Fruit fly (Drosophila melanogaster) whole organism, embryonic: ENCODE results near the gene nuf.
A peak's percentile ranks its signal among the peaks of the same experiment; 100 is the strongest.

ENCODE experiments used
- Antp ChIP-seq: fragments of 200-800 bp; sonication (Bioruptor generic); optimal IDR thresholded peaks from 3 replicates; lab custom pipeline; 2016; ENCODE audit warnings: missing biosample characterization, missing genetic modification characterization
- Atf-2 ChIP-seq: fragments of 200-800 bp; sonication (Bioruptor generic); optimal IDR thresholded peaks from 2 replicates; lab custom pipeline; 2016; ENCODE audit warnings: missing biosample characterization, missing genetic modification characterization
- Bdp1 ChIP-seq: fragments of 200-800 bp; sonication (Bioruptor generic); optimal IDR thresholded peaks from 3 replicates; lab custom pipeline; 2016; ENCODE audit warnings: missing biosample characterization, missing genetic modification characterization
- CG10147 ChIP-seq: fragments of 200-800 bp; sonication (Bioruptor generic); optimal IDR thresholded peaks from 2 replicates; lab custom pipeline; 2019; ENCODE audit warnings: missing biosample characterization, mild to moderate bottlenecking, missing genetic modification characterization, moderate library complexity
- CG10274 ChIP-seq: fragments of 200-800 bp; sonication (Bioruptor generic); optimal IDR thresholded peaks from 3 replicates; lab custom pipeline; 2017; ENCODE audit warnings: missing biosample characterization, mild to moderate bottlenecking, missing genetic modification characterization
- CG10654 ChIP-seq: fragments of 200-800 bp; sonication (Bioruptor generic); optimal IDR thresholded peaks from 2 replicates; lab custom pipeline; 2016; ENCODE audit warnings: missing biosample characterization, missing genetic modification characterization
- CG10979 ChIP-seq: fragments of 200-800 bp; sonication (Bioruptor generic); optimal IDR thresholded peaks from 2 replicates; lab custom pipeline; 2018; ENCODE audit warnings: missing biosample characterization, mild to moderate bottlenecking, missing genetic modification characterization, moderate library complexity
- CG12219 ChIP-seq: fragments of 200-800 bp; sonication (Bioruptor generic); optimal IDR thresholded peaks from 3 replicates; lab custom pipeline; 2018; ENCODE audit warnings: missing biosample characterization, mild to moderate bottlenecking, missing genetic modification characterization
- CG1529 ChIP-seq: fragments of 200-800 bp; sonication (Bioruptor generic); optimal IDR thresholded peaks from 3 replicates; lab custom pipeline; 2018; ENCODE audit warnings: missing biosample characterization, missing genetic modification characterization
- CG17328 ChIP-seq: fragments of 200-800 bp; sonication (Bioruptor generic); IDR thresholded peaks from 2 replicates; pipeline ENCODE4 v1.3.6; 2022; ENCODE audit warnings: missing biosample characterization, missing genetic modification characterization
- CG18262 ChIP-seq: fragments of 200-800 bp; optimal IDR thresholded peaks from 3 replicates; lab custom pipeline; 2019; ENCODE audit warnings: missing biosample characterization, mild to moderate bottlenecking, missing genetic modification characterization, moderate library complexity
- CG18476 ChIP-seq: fragments of 200-800 bp; sonication (Bioruptor generic); optimal IDR thresholded peaks from 2 replicates; lab custom pipeline; 2016; ENCODE audit warnings: missing biosample characterization, mild to moderate bottlenecking, missing genetic modification characterization
- CG18599 ChIP-seq: fragments of 200-800 bp; sonication (Bioruptor generic); optimal IDR thresholded peaks from 3 replicates; lab custom pipeline; 2017; ENCODE audit warnings: missing biosample characterization, missing genetic modification characterization, mild to moderate bottlenecking, moderate library complexity, missing genetic modification reagents
- CG18619 ChIP-seq: fragments of 200-800 bp; sonication (Bioruptor generic); optimal IDR thresholded peaks from 3 replicates; lab custom pipeline; 2017; ENCODE audit warnings: missing biosample characterization, mild to moderate bottlenecking, missing genetic modification characterization
- CG2129 ChIP-seq: fragments of 200-800 bp; sonication (Bioruptor generic); IDR thresholded peaks from 2 replicates; pipeline ENCODE4 v1.3.6; 2022; ENCODE audit warnings: missing biosample characterization, missing genetic modification characterization; ENCODE audit not compliant: partially characterized antibody
- CG2678 ChIP-seq: fragments of 200-800 bp; sonication (Bioruptor generic); optimal IDR thresholded peaks from 3 replicates; lab custom pipeline; 2019; ENCODE audit warnings: missing biosample characterization, mild to moderate bottlenecking, missing genetic modification characterization, moderate library complexity
- CG32772 ChIP-seq: fragments of 200-800 bp; sonication (Bioruptor generic); IDR thresholded peaks from 2 replicates; pipeline ENCODE4 v1.3.6; 2022; ENCODE audit warnings: missing biosample characterization, missing genetic modification characterization
- CG3847 ChIP-seq: fragments of 200-800 bp; sonication (Bioruptor generic); IDR thresholded peaks from 2 replicates; pipeline ENCODE4 v1.3.6; 2022; ENCODE audit warnings: missing biosample characterization, missing genetic modification characterization
- CG4424 ChIP-seq: fragments of 200-800 bp; sonication (Bioruptor generic); optimal IDR thresholded peaks from 3 replicates; lab custom pipeline; 2016; ENCODE audit warnings: missing biosample characterization, missing genetic modification characterization
- CG7556 ChIP-seq: fragments of 200-800 bp; sonication (Bioruptor generic); optimal IDR thresholded peaks from 2 replicates; lab custom pipeline; 2017; ENCODE audit warnings: missing biosample characterization, mild to moderate bottlenecking, missing genetic modification characterization
- CG8359 ChIP-seq: fragments of 200-800 bp; sonication (Bioruptor generic); optimal IDR thresholded peaks from 2 replicates; lab custom pipeline; 2017; ENCODE audit warnings: missing biosample characterization, mild to moderate bottlenecking, missing genetic modification characterization, borderline replicate concordance
- CG8478 ChIP-seq: fragments of >200 bp; optimal IDR thresholded peaks from 2 replicates; lab custom pipeline; 2018
- CG9797 ChIP-seq: fragments of 200-800 bp; sonication (Bioruptor generic); optimal IDR thresholded peaks from 3 replicates; lab custom pipeline; 2018; ENCODE audit warnings: missing biosample characterization, mild to moderate bottlenecking, missing genetic modification characterization
- Fer3 ChIP-seq: fragments of 200-800 bp; sonication (Bioruptor generic); optimal IDR thresholded peaks from 2 replicates; lab custom pipeline; 2018; ENCODE audit warnings: missing biosample characterization, mild to moderate bottlenecking, missing genetic modification characterization, moderate library complexity
- Hmr ChIP-seq: fragments of 200-800 bp; sonication (Bioruptor generic); optimal IDR thresholded peaks from 3 replicates; lab custom pipeline; 2017; ENCODE audit warnings: mild to moderate bottlenecking, missing biosample characterization, missing genetic modification reagents, missing genetic modification characterization
- Hr78 ChIP-seq, 2 experiments: fragments of 200-800 bp in 1 of 2; fragments of >200 bp in 1 of 2; sonication (Bioruptor generic) in 1 of 2; optimal IDR thresholded peaks; 2 replicates each; lab custom pipeline; 2017 to 2019; ENCODE audit warnings: missing biosample characterization in 2 of 2, missing genetic modification characterization in 2 of 2, mild to moderate bottlenecking in 1 of 2, moderate library complexity in 1 of 2
- MESR4 ChIP-seq: fragments of 200-800 bp; sonication (Bioruptor generic); optimal IDR thresholded peaks from 2 replicates; lab custom pipeline; 2018; ENCODE audit warnings: missing biosample characterization, mild to moderate bottlenecking, missing genetic modification characterization, moderate library complexity
- Mrtf ChIP-seq: fragments of 200-800 bp; sonication (Bioruptor generic); IDR thresholded peaks from 3 replicates; pipeline ENCODE4 v1.3.6; 2022; ENCODE audit warnings: missing biosample characterization, missing genetic modification characterization
- Poxn ChIP-seq: fragments of 200-800 bp; sonication (Bioruptor generic); IDR thresholded peaks from 2 replicates; pipeline ENCODE4 v1.3.6; 2022; ENCODE audit warnings: missing biosample characterization, missing genetic modification characterization
- Ptx1 ChIP-seq: fragments of 200-800 bp; sonication (Bioruptor generic); IDR thresholded peaks from 2 replicates; pipeline ENCODE4 v1.3.6; 2022; ENCODE audit warnings: missing biosample characterization, missing genetic modification characterization
- Rfx ChIP-seq: fragments of 200-800 bp; sonication (Bioruptor generic); IDR thresholded peaks from 2 replicates; pipeline ENCODE4 v1.3.6; 2022; ENCODE audit warnings: missing biosample characterization, missing genetic modification characterization
- Sry-δ ChIP-seq: fragments of 200-800 bp; sonication (Bioruptor generic); optimal IDR thresholded peaks from 2 replicates; lab custom pipeline; 2016; ENCODE audit warnings: missing biosample characterization, missing genetic modification characterization
- ara ChIP-seq: fragments of 200-800 bp; sonication (Bioruptor generic); IDR thresholded peaks from 2 replicates; pipeline ENCODE4 v1.3.6; 2022; ENCODE audit warnings: missing biosample characterization, missing genetic modification characterization
- bsh ChIP-seq, 2 experiments: fragments of 200-800 bp; sonication (Bioruptor generic); optimal IDR thresholded peaks; 2 replicates each; lab custom pipeline; 2017 to 2018; ENCODE audit warnings: mild to moderate bottlenecking in 2 of 2, missing biosample characterization in 2 of 2, missing genetic modification characterization in 2 of 2, moderate library complexity in 1 of 2
- dimm ChIP-seq: fragments of 200-800 bp; sonication (Bioruptor generic); IDR thresholded peaks from 2 replicates; pipeline ENCODE4 v1.3.6; 2022; ENCODE audit warnings: missing biosample characterization, missing genetic modification characterization
- dmrt99B ChIP-seq: fragments of 200-800 bp; sonication (Bioruptor generic); optimal IDR thresholded peaks from 2 replicates; lab custom pipeline; 2018; ENCODE audit warnings: missing biosample characterization, mild to moderate bottlenecking, missing genetic modification characterization, moderate library complexity
- en ChIP-seq: fragments of 200-800 bp; sonication (Bioruptor generic); optimal IDR thresholded peaks from 2 replicates; lab custom pipeline; 2016; ENCODE audit warnings: missing biosample characterization, missing genetic modification characterization
- gcm ChIP-seq: fragments of 200-800 bp; sonication (Bioruptor generic); optimal IDR thresholded peaks from 2 replicates; lab custom pipeline; 2019; ENCODE audit warnings: missing biosample characterization, mild to moderate bottlenecking, missing genetic modification characterization, moderate library complexity
- gfzf ChIP-seq: fragments of 200-800 bp; sonication (Bioruptor generic); optimal IDR thresholded peaks from 2 replicates; lab custom pipeline; 2016; ENCODE audit warnings: missing biosample characterization, mild to moderate bottlenecking, missing genetic modification characterization, moderate library complexity
- hbn ChIP-seq: fragments of 200-800 bp; sonication (Bioruptor generic); IDR thresholded peaks from 2 replicates; pipeline ENCODE4 v1.3.6; 2022; ENCODE audit warnings: missing biosample characterization, missing genetic modification characterization; ENCODE audit not compliant: partially characterized antibody
- ind ChIP-seq: fragments of 200-800 bp; sonication (Bioruptor generic); optimal IDR thresholded peaks from 3 replicates; lab custom pipeline; 2016; ENCODE audit warnings: missing biosample characterization, missing genetic modification characterization
- jumu ChIP-seq: fragments of 200-800 bp; sonication (Bioruptor generic); optimal IDR thresholded peaks from 3 replicates; lab custom pipeline; 2016; ENCODE audit warnings: missing biosample characterization, missing genetic modification characterization
- kni ChIP-seq: fragments of 200-800 bp; sonication (Bioruptor generic); optimal IDR thresholded peaks from 3 replicates; lab custom pipeline; 2017; ENCODE audit warnings: mild to moderate bottlenecking, missing biosample characterization, missing genetic modification reagents, missing genetic modification characterization
- nmo ChIP-seq: fragments of 200-800 bp; sonication (Bioruptor generic); optimal IDR thresholded peaks from 2 replicates; lab custom pipeline; 2018; ENCODE audit warnings: missing biosample characterization, mild to moderate bottlenecking, missing genetic modification characterization, moderate library complexity
- org-1 ChIP-seq: fragments of 200-800 bp; sonication (Bioruptor generic); optimal IDR thresholded peaks from 2 replicates; lab custom pipeline; 2017; ENCODE audit warnings: missing biosample characterization, missing genetic modification characterization
- pnt ChIP-seq: fragments of 200-800 bp; sonication (Bioruptor generic); optimal IDR thresholded peaks from 3 replicates; lab custom pipeline; 2016; ENCODE audit warnings: missing biosample characterization, missing genetic modification characterization
- prd ChIP-seq, 3 experiments: fragments of >200 bp in 2 of 3; fragments of 200-800 bp in 1 of 3; sonication (Bioruptor generic) in 1 of 3; optimal IDR thresholded peaks in 2 of 3; IDR thresholded peaks in 1 of 3; 2 replicates in 2 of 3; 3 replicates in 1 of 3; pipeline versions ENCODE4 v1.3.6 to Lab custom; 2017 to 2022; ENCODE audit warnings: missing biosample characterization in 1 of 3, missing genetic modification characterization in 1 of 3
- row ChIP-seq: fragments of 200-800 bp; sonication (Bioruptor generic); IDR thresholded peaks from 3 replicates; pipeline ENCODE4 v1.3.6; 2022; ENCODE audit warnings: missing biosample characterization, missing genetic modification characterization
- sisA ChIP-seq: fragments of 200-800 bp; sonication (Bioruptor generic); IDR thresholded peaks from 2 replicates; pipeline ENCODE4 v1.3.6; 2022; ENCODE audit warnings: missing biosample characterization, missing genetic modification characterization
- zfh1 ChIP-seq: fragments of 200-800 bp; sonication (Bioruptor generic); IDR thresholded peaks from 3 replicates; pipeline ENCODE4 v1.3.6; 2022; ENCODE audit warnings: missing biosample characterization, missing genetic modification characterization

Gene nuf

DNA sequence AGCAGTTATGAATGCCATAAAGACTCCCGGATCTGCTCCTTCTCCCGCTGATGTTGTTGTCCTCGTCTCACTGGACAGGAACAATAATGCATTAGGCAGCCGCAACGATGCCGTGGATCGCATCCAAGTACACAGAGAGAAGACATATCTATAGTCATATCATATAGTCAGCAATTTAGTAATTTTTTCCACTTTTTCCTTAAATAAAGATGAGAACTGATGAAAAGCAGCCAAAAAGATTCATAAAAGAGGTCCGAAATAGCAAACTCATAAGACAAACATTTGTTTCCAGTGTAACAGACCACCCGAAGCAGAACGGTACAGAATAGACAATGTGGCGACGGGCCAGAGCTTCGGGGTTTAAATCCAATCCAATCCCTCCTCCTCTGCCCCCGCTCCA, 20.1 kb upstream of the nuf start (continued):
- TF ChIP-seq en (no peak), CG10274 (GFP tag; lab: Kevin White, UChicago) (no peak), CG1529 (no peak), Antp (GFP tag; lab: Kevin White, UChicago) (peak; percentile 3), zfh1 (GFP tag; lab: Robert Waterston, UW) (0 out of 3 replicates have a peak, but pooled peaks have one; percentile 25), Ptx1 (GFP tag; lab: Robert Waterston, UW) (0 out of 2 replicates have a peak, but pooled peaks have one; percentile 6), CG12219 (GFP tag; lab: Kevin White, UChicago) (no peak), CG3847 (no peak), sisA (GFP tag; lab: Robert Waterston, UW) (peak; percentile 17; the same call in 1 of the 2 replicates), gcm (GFP tag; lab: Kevin White, UChicago) (no peak), CG2678 (tag; lab: Kevin White, UChicago) (peak; percentile 24), Atf-2 (GFP tag; lab: Kevin White, UChicago) (no peak), Rfx (GFP tag; lab: Robert Waterston, UW) (no peak), Sry-δ (GFP tag; lab: Kevin White, UChicago) (no peak), Bdp1 (GFP tag; lab: Kevin White, UChicago) (no peak), MESR4 (GFP tag; lab: Kevin White, UChicago) (no peak), jumu (GFP tag; lab: Kevin White, UChicago) (no peak), CG18619 (GFP tag; lab: Kevin White, UChicago) (no peak), CG10979 (tag; lab: Kevin White, UChicago) (peak; percentile 53), CG10147 (GFP tag; lab: Kevin White, UChicago) (no peak), ind (GFP tag; lab: Kevin White, UChicago) (peak; percentile 0), Mrtf (GFP tag; lab: Robert Waterston, UW) (no peak), CG4424 (GFP tag; lab: Kevin White, UChicago) (peak; percentile 17), CG2129 (GFP tag; lab: Robert Waterston, UW) (no peak), CG8359 (GFP tag; lab: Kevin White, UChicago) (no peak), dmrt99B (tag; lab: Kevin White, UChicago) (peak; percentile 19), Fer3 (tag; lab: Kevin White, UChicago) (no peak), Poxn (GFP tag; lab: Robert Waterston, UW) (no peak), CG32772 (GFP tag; lab: Robert Waterston, UW) (peak; percentile 46), CG18476 (GFP tag; lab: Kevin White, UChicago) (no peak), pnt (GFP tag; lab: Kevin White, UChicago) (no peak), dimm (GFP tag; lab: Robert Waterston, UW) (no peak), row (GFP tag; lab: Robert Waterston, UW) (0 out of 3 replicates have a peak, but pooled peaks have one; percentile 11), org-1 (GFP tag; lab: Kevin White, UChicago) (no peak), kni (GFP tag; lab: Kevin White, UChicago) (no peak), Hr78 (GFP tag; optimal IDR thresholded peaks at IDR 0.05; lab: Kevin White, UChicago) (no peak), CG10654 (GFP tag; lab: Kevin White, UChicago) (no peak), Hmr (GFP tag; lab: Kevin White, UChicago) (no peak), CG9797 (no peak), nmo (GFP tag; lab: Kevin White, UChicago) (no peak), CG18262 (tag; lab: Kevin White, UChicago) (peak; percentile 16), gfzf (GFP tag; lab: Kevin White, UChicago) (no peak), prd (optimal IDR thresholded peaks at IDR 0.05; lab: Kevin White, UChicago) (no peak), prd (GFP tag; IDR thresholded peaks at IDR 0.05; lab: Robert Waterston, UW) (peak; percentile 56; the same call in 2 of the 3 replicates), bsh (GFP tag; optimal IDR thresholded peaks at IDR 0.05; lab: Kevin White, UChicago) (peak in 1 of 2 experiments; percentile 12), ara (peak; percentile 71), hbn (no peak), CG17328 (GFP tag; lab: Robert Waterston, UW) (no peak), CG8478 (lab: Kevin White, UChicago) (no peak), CG7556 (GFP tag; lab: Kevin White, UChicago) (no peak), CG18599 (GFP tag; lab: Kevin White, UChicago) (no peak)
